Fruit fly (Drosophila melanogaster): ENCODE measurements around the gene TwdlS.

Gene TwdlS

dm6 chr3R:26636388-26636787 is at the start of gene TwdlS:
Gene TwdlS, plus strand, starts transcription at chr3R:26636688.
- TF ChIP-seq svp (GFP tag) (peak; percentile 24), Smox (GFP tag; optimal IDR thresholded peaks at IDR 0.05) (no peak)

dm6 chr3R:26588158-26588584 is 48.3 kb upstream of the TwdlS start:
- no peak for TF ChIP-seq CG10631 (GFP tag; optimal IDR thresholded peaks at IDR 0.05)
- no peak for TF ChIP-seq CG34406 (GFP tag; optimal IDR thresholded peaks at IDR 0.05)
- TF ChIP-seq OdsH (GFP tag; optimal IDR thresholded peaks at IDR 0.05): no peak
- TF ChIP-seq Sox14 (GFP tag; optimal IDR thresholded peaks at IDR 0.05): peak; percentile 68
- TF ChIP-seq Smox (GFP tag; optimal IDR thresholded peaks at IDR 0.05): peak; percentile 44
- no peak for TF ChIP-seq CG8319 (GFP tag; optimal IDR thresholded peaks at IDR 0.05)
- no peak for TF ChIP-seq CG8119 (GFP tag; IDR thresholded peaks at IDR 0.05)
- no peak for TF ChIP-seq net (GFP tag; optimal IDR thresholded peaks at IDR 0.05)
- no peak for TF ChIP-seq Hr4 (GFP tag; optimal IDR thresholded peaks at IDR 0.05)
- TF ChIP-seq Blimp-1 (GFP tag; optimal IDR thresholded peaks at IDR 0.05): peak; percentile 4
- TF ChIP-seq dsx (GFP tag; optimal IDR thresholded peaks at IDR 0.05; ENCODE audit: poor library complexity, severe bottlenecking): no peak
- no peak for TF ChIP-seq CG6854 (GFP tag; optimal IDR thresholded peaks at IDR 0.05)
- no peak for TF ChIP-seq Eip78C (GFP tag)
- TF ChIP-seq CG6163 (GFP tag; IDR thresholded peaks at IDR 0.05): no peak
- TF ChIP-seq dac (GFP tag; optimal IDR thresholded peaks at IDR 0.05): no peak
- no peak for TF ChIP-seq CG7368 (GFP tag; optimal IDR thresholded peaks at IDR 0.05)
- TF ChIP-seq pdm3 (GFP tag; optimal IDR thresholded peaks at IDR 0.05): no peak
- TF ChIP-seq fd85E (GFP tag; optimal IDR thresholded peaks at IDR 0.05): no peak
- TF ChIP-seq CG31627 (GFP tag; optimal IDR thresholded peaks at IDR 0.05): no peak
- no peak for TF ChIP-seq Gug (GFP tag; IDR thresholded peaks at IDR 0.05)
- no peak for TF ChIP-seq topi (GFP tag; optimal IDR thresholded peaks at IDR 0.05)
- no peak for TF ChIP-seq fkh (GFP tag; optimal IDR thresholded peaks at IDR 0.05)
- no peak for TF ChIP-seq fd59A (GFP tag; optimal IDR thresholded peaks at IDR 0.05)
- TF ChIP-seq CG6792 (GFP tag; optimal IDR thresholded peaks at IDR 0.05): no peak
- no peak for TF ChIP-seq CG11762 (GFP tag; optimal IDR thresholded peaks at IDR 0.05; ENCODE audit: insufficient read depth)
- TF ChIP-seq Eip93F (GFP tag; optimal IDR thresholded peaks at IDR 0.05): peak; percentile 56
- TF ChIP-seq Sox15 (GFP tag; optimal IDR thresholded peaks at IDR 0.05): no peak
- no peak for TF ChIP-seq CG10669 (GFP tag; optimal IDR thresholded peaks at IDR 0.05)
- TF ChIP-seq achi (GFP tag; optimal IDR thresholded peaks at IDR 0.05): no peak
- no peak for TF ChIP-seq CG16779 (tag; optimal IDR thresholded peaks at IDR 0.05)
- peak; percentile 36 for TF ChIP-seq svp (GFP tag)
- TF ChIP-seq CG4318 (GFP tag; optimal IDR thresholded peaks at IDR 0.05): no peak
- TF ChIP-seq CG6276 (GFP tag; optimal IDR thresholded peaks at IDR 0.05): no peak
- TF ChIP-seq Eip75B (GFP tag; optimal IDR thresholded peaks at IDR 0.05): peak; percentile 60
- TF ChIP-seq Hr39 (GFP tag; optimal IDR thresholded peaks at IDR 0.05): peak; percentile 27
- TF ChIP-seq lz (GFP tag; optimal IDR thresholded peaks at IDR 0.05): no peak
- TF ChIP-seq Hr38 (GFP tag; optimal IDR thresholded peaks at IDR 0.05): no peak
- no peak for TF ChIP-seq CG9139 (GFP tag; optimal IDR thresholded peaks at IDR 0.05)
- TF ChIP-seq CG11294 (GFP tag; IDR thresholded peaks at IDR 0.05): no peak
- TF ChIP-seq Met (GFP tag; optimal IDR thresholded peaks at IDR 0.05): peak; percentile 49
- TF ChIP-seq Sox102F (GFP tag; optimal IDR thresholded peaks at IDR 0.05): no peak
- no peak for TF ChIP-seq spab (GFP tag; optimal IDR thresholded peaks at IDR 0.05)
- no peak for TF ChIP-seq ss (GFP tag; optimal IDR thresholded peaks at IDR 0.05)
- TF ChIP-seq CG1621 (tag; optimal IDR thresholded peaks at IDR 0.05): no peak
- TF ChIP-seq salr (GFP tag; optimal IDR thresholded peaks at IDR 0.05): no peak
- TF ChIP-seq CG32006 (GFP tag; optimal IDR thresholded peaks at IDR 0.05): no peak
- no peak for TF ChIP-seq CG11902 (GFP tag; optimal IDR thresholded peaks at IDR 0.05)
- no peak for TF ChIP-seq CG6808 (GFP tag; optimal IDR thresholded peaks at IDR 0.05)
- no peak for TF ChIP-seq Ets96B (tag; optimal IDR thresholded peaks at IDR 0.05)
- TF ChIP-seq CG3032 (tag; optimal IDR thresholded peaks at IDR 0.05): no peak
- TF ChIP-seq acj6 (GFP tag; optimal IDR thresholded peaks at IDR 0.05): no peak
